Worm (Caenorhabditis elegans) whole organism, late embryonic: Measurements from ENCODE around the gene mvk-1.

Experiments
- ceh-14 ChIP-seq: sonication (generic microtip); optimal IDR thresholded peaks from 2 replicates; lab custom pipeline; 2016; ENCODE audit warnings: missing genotype, missing genetic modification characterization, missing compliant biosample characterization
- ceh-18 ChIP-seq: sonication (generic microtip); optimal IDR thresholded peaks from 2 replicates; lab custom pipeline; 2016; ENCODE audit warnings: missing genetic modification characterization, missing compliant biosample characterization
- ceh-2 ChIP-seq: sonication (generic microtip); optimal IDR thresholded peaks from 2 replicates; lab custom pipeline; 2016; ENCODE audit warnings: missing genotype, missing genetic modification characterization, missing compliant biosample characterization
- ceh-22 ChIP-seq: sonication (generic microtip); optimal IDR thresholded peaks from 2 replicates; lab custom pipeline; 2017; ENCODE audit warnings: missing biosample characterization, missing genetic modification characterization
- ceh-30 ChIP-seq: fragments of 150-350 bp; optimal IDR thresholded peaks from 2 replicates; lab custom pipeline; 2014; ENCODE audit warnings: missing biosample characterization, missing genetic modification characterization
- ceh-45 ChIP-seq: fragments of 200-800 bp; sonication (Bioruptor generic); IDR thresholded peaks from 2 replicates; pipeline ENCODE4 v1.3.6; 2022; ENCODE audit warnings: missing genetic modification reagents, missing genetic modification characterization, missing compliant biosample characterization
- ceh-48 ChIP-seq: sonication (generic microtip); optimal IDR thresholded peaks from 2 replicates; lab custom pipeline; 2016; ENCODE audit warnings: missing genetic modification characterization, inconsistent platforms, missing compliant biosample characterization
- che-1 ChIP-seq: sonication (generic microtip); optimal IDR thresholded peaks from 2 replicates; lab custom pipeline; 2016; ENCODE audit warnings: mild to moderate bottlenecking, missing genetic modification characterization, missing compliant biosample characterization
- dve-1 ChIP-seq: sonication (generic microtip); optimal IDR thresholded peaks from 2 replicates; lab custom pipeline; 2017; ENCODE audit warnings: antibody characterized with exemption, mild to moderate bottlenecking, missing genetic modification characterization, missing compliant biosample characterization
- elt-2 ChIP-seq: sonication (generic microtip); optimal IDR thresholded peaks from 2 replicates; lab custom pipeline; 2016; ENCODE audit warnings: missing genetic modification reagents, missing genetic modification characterization, missing compliant biosample characterization
- ets-4 ChIP-seq: sonication (generic microtip); optimal IDR thresholded peaks from 2 replicates; lab custom pipeline; 2016; ENCODE audit warnings: missing genetic modification characterization, missing compliant biosample characterization
- fkh-10 ChIP-seq: fragments of 150-350 bp; optimal IDR thresholded peaks from 2 replicates; lab custom pipeline; 2014; ENCODE audit warnings: missing biosample characterization, missing genetic modification reagents, missing genetic modification characterization
- fkh-6 ChIP-seq: sonication (generic microtip); optimal IDR thresholded peaks from 2 replicates; lab custom pipeline; 2016; ENCODE audit warnings: missing genetic modification characterization, missing compliant biosample characterization
- hlh-13 ChIP-seq: fragments of 200-800 bp; sonication (Bioruptor generic); optimal IDR thresholded peaks from 2 replicates; lab custom pipeline; 2018; ENCODE audit warnings: mild to moderate bottlenecking, missing genetic modification characterization, missing compliant biosample characterization
- hlh-8 ChIP-seq: sonication (generic microtip); optimal IDR thresholded peaks from 2 replicates; lab custom pipeline; 2016; ENCODE audit warnings: missing genotype, missing genetic modification characterization, missing compliant biosample characterization
- lim-6 ChIP-seq: sonication (generic microtip); optimal IDR thresholded peaks from 2 replicates; lab custom pipeline; 2016; ENCODE audit warnings: missing genetic modification characterization, missing compliant biosample characterization
- lin-11 ChIP-seq: fragments of 200-800 bp; sonication (Bioruptor generic); optimal IDR thresholded peaks from 2 replicates; lab custom pipeline; 2018; ENCODE audit warnings: mild to moderate bottlenecking, missing genetic modification characterization, missing compliant biosample characterization
- madf-2 ChIP-seq: sonication (generic microtip); optimal IDR thresholded peaks from 2 replicates; lab custom pipeline; 2017; ENCODE audit warnings: missing genetic modification characterization, missing compliant biosample characterization
- mec-3 ChIP-seq: sonication (generic microtip); optimal IDR thresholded peaks from 2 replicates; lab custom pipeline; 2016; ENCODE audit warnings: borderline replicate concordance, missing genetic modification characterization, missing compliant biosample characterization
- npax-4 ChIP-seq: sonication (generic microtip); optimal IDR thresholded peaks from 2 replicates; lab custom pipeline; 2016; ENCODE audit warnings: missing genetic modification characterization, missing compliant biosample characterization
- pax-1 ChIP-seq: fragments of 150-350 bp; optimal IDR thresholded peaks from 2 replicates; lab custom pipeline; 2014; ENCODE audit warnings: missing biosample characterization, missing genetic modification characterization
- pha-4 ChIP-seq: fragments of 150-350 bp; optimal IDR thresholded peaks from 2 replicates; lab custom pipeline; 2018; ENCODE audit warnings: missing biosample characterization, missing genetic modification reagents, missing genetic modification characterization
- ref-2 ChIP-seq: sonication (generic microtip); optimal IDR thresholded peaks from 2 replicates; lab custom pipeline; 2016; ENCODE audit warnings: missing genetic modification characterization, missing compliant biosample characterization
- sdc-2 ChIP-seq: sonication (generic microtip); optimal IDR thresholded peaks from 2 replicates; lab custom pipeline; 2016; ENCODE audit warnings: missing genotype, missing genetic modification characterization, missing compliant biosample characterization
- sox-4 ChIP-seq: sonication (generic microtip); optimal IDR thresholded peaks from 2 replicates; lab custom pipeline; 2017; ENCODE audit warnings: mild to moderate bottlenecking, missing genetic modification characterization, inconsistent platforms, missing compliant biosample characterization
- tbx-2 ChIP-seq: sonication (generic microtip); optimal IDR thresholded peaks from 2 replicates; lab custom pipeline; 2016; ENCODE audit warnings: missing genetic modification characterization, missing compliant biosample characterization
- tbx-7 ChIP-seq: sonication (generic microtip); optimal IDR thresholded peaks from 2 replicates; lab custom pipeline; 2016; ENCODE audit warnings: missing genotype, missing genetic modification characterization, missing compliant biosample characterization
- ttx-3 ChIP-seq: sonication (generic microtip); optimal IDR thresholded peaks from 2 replicates; lab custom pipeline; 2016; ENCODE audit warnings: missing genetic modification reagents, missing genetic modification characterization, missing compliant biosample characterization
- unc-3 ChIP-seq, 2 experiments: fragments of 200-800 bp in 1 of 2; sonication (Bioruptor generic) in 1 of 2; sonication (generic microtip) in 1 of 2; conservative IDR thresholded peaks in 1 of 2; optimal IDR thresholded peaks in 1 of 2; 2 replicates each; pipeline versions ENCODE4 v1.3.6 to Lab custom; 2016 to 2022; ENCODE audit warnings: missing compliant biosample characterization in 2 of 2, missing genetic modification characterization in 2 of 2, missing genetic modification reagents in 1 of 2
- unc-42 ChIP-seq: sonication (generic microtip); optimal IDR thresholded peaks from 2 replicates; lab custom pipeline; 2016; ENCODE audit warnings: missing genotype, missing genetic modification characterization, missing compliant biosample characterization
- unc-55 ChIP-seq: sonication (generic microtip); optimal IDR thresholded peaks from 2 replicates; lab custom pipeline; 2017; ENCODE audit warnings: missing biosample characterization, missing genetic modification reagents, missing genetic modification characterization
- unc-86 ChIP-seq: sonication (generic microtip); optimal IDR thresholded peaks from 2 replicates; lab custom pipeline; 2016; ENCODE audit warnings: missing genetic modification characterization, missing compliant biosample characterization
- ztf-16 ChIP-seq: sonication (generic microtip); optimal IDR thresholded peaks from 2 replicates; lab custom pipeline; 2017; ENCODE audit warnings: missing genetic modification characterization, missing compliant biosample characterization

The mvk-1 gene

ce11 chrIII:6078917-6079316 is 57.2 kb downstream of the mvk-1 start (continued):
- TF ChIP-seq ceh-2 (tag; lab: Kevin White, UChicago) (no peak), unc-86 (tag; lab: Kevin White, UChicago) (no peak), hlh-13 (GFP tag; lab: Kevin White, UChicago) (no peak), ceh-45 (GFP tag; lab: Robert Waterston, UW) (no peak), ceh-30 (no peak), sdc-2 (tag; lab: Kevin White, UChicago) (no peak), dve-1 (tag; lab: Kevin White, UChicago) (no peak), ref-2 (tag; lab: Kevin White, UChicago) (peak; percentile 27), ceh-22 (no peak), pax-1 (tag; lab: Kevin White, UChicago) (no peak), unc-42 (tag; lab: Kevin White, UChicago) (peak; percentile 30), mec-3 (tag; lab: Kevin White, UChicago) (no peak), sox-4 (tag; lab: Kevin White, UChicago) (no peak), npax-4 (no peak), fkh-10 (no peak), pha-4 (tag; lab: Kevin White, UChicago) (no peak), lin-11 (tag; lab: Kevin White, UChicago) (no peak), elt-2 (tag; lab: Kevin White, UChicago) (no peak), ceh-18 (tag; lab: Kevin White, UChicago) (peak; percentile 10), tbx-7 (tag; lab: Kevin White, UChicago) (no peak), unc-3 (GFP tag; conservative IDR thresholded peaks at IDR 0.05; lab: Robert Waterston, UW) (no peak), unc-3 (tag; optimal IDR thresholded peaks at IDR 0.05; lab: Kevin White, UChicago) (no peak), ceh-48 (no peak), lim-6 (tag; lab: Kevin White, UChicago) (no peak), unc-55 (peak; percentile 29), fkh-6 (no peak), che-1 (tag; lab: Kevin White, UChicago) (no peak), hlh-8 (tag; lab: Kevin White, UChicago) (peak; percentile 28)

ce11 chrIII:6077973-6078372 is 58.1 kb downstream of the mvk-1 start:
- TF ChIP-seq unc-86 (tag; lab: Kevin White, UChicago): peak; percentile 43
- no peak for TF ChIP-seq pax-1 (tag; lab: Kevin White, UChicago)
- peak; percentile 75 for TF ChIP-seq ceh-14 (tag; lab: Kevin White, UChicago)
- no peak for TF ChIP-seq tbx-7 (tag; lab: Kevin White, UChicago)
- TF ChIP-seq tbx-2: no peak
- no peak for TF ChIP-seq ets-4 (tag; lab: Kevin White, UChicago)
- TF ChIP-seq ceh-18 (tag; lab: Kevin White, UChicago): no peak
- TF ChIP-seq madf-2 (tag; lab: Kevin White, UChicago): no peak
- peak; percentile 47 for TF ChIP-seq unc-42 (tag; lab: Kevin White, UChicago)
- no peak for TF ChIP-seq ztf-16 (tag; lab: Kevin White, UChicago)
- no peak for TF ChIP-seq ttx-3 (tag; lab: Kevin White, UChicago)
- TF ChIP-seq unc-55: peak; percentile 14
